Worm (Caenorhabditis elegans): Measurements from ENCODE around the gene ZK418.6.

Gene ZK418.6

ce11 chrIII:7030044-7030804 lies 48.4 kb downstream of the ZK418.6 start (continued):
- TF ChIP-seq C16A3.4 (tag; optimal IDR thresholded peaks at IDR 0.05): peak; percentile 45
- TF ChIP-seq swsn-7 (tag; optimal IDR thresholded peaks at IDR 0.05): peak; percentile 41
- no peak for TF ChIP-seq mab-9 (GFP tag; IDR thresholded peaks at IDR 0.05)
- TF ChIP-seq lin-13 (GFP tag; optimal IDR thresholded peaks at IDR 0.05): peak; percentile 2
- TF ChIP-seq fkh-4 (tag; optimal IDR thresholded peaks at IDR 0.05; ENCODE audit: borderline replicate concordance): peak; percentile 4
- TF ChIP-seq Y116A8C.19 (tag; optimal IDR thresholded peaks at IDR 0.05; ENCODE audit: borderline replicate concordance): no peak
- TF ChIP-seq nhr-71 (tag; optimal IDR thresholded peaks at IDR 0.05): peak; percentile 50
- TF ChIP-seq lin-15B (tag; optimal IDR thresholded peaks at IDR 0.05): no peak
- TF ChIP-seq rnt-1 (tag; optimal IDR thresholded peaks at IDR 0.05): peak; percentile 49
- no peak for TF ChIP-seq nhr-85 (tag)
- TF ChIP-seq hpl-2 (GFP tag; optimal IDR thresholded peaks at IDR 0.05): no peak
- no peak for TF ChIP-seq tlp-1 (tag; optimal IDR thresholded peaks at IDR 0.05)
- peak; percentile 31 for TF ChIP-seq nhr-90 (tag; optimal IDR thresholded peaks at IDR 0.05; ENCODE audit: poor library complexity)
- no peak for TF ChIP-seq nhr-12 (tag; optimal IDR thresholded peaks at IDR 0.05)
- TF ChIP-seq vab-15 (tag; optimal IDR thresholded peaks at IDR 0.05): no peak
- peak; percentile 16 for TF ChIP-seq xbp-1 (tag; optimal IDR thresholded peaks at IDR 0.05)
- TF ChIP-seq lir-3 (tag; optimal IDR thresholded peaks at IDR 0.05; ENCODE audit: poor library complexity): no peak
- peak; percentile 60 to 63 for TF ChIP-seq lsy-2 (tag; optimal IDR thresholded peaks at IDR 0.05)
- TF ChIP-seq mdl-1 (tag; optimal IDR thresholded peaks at IDR 0.05): peak in 1 of 2 experiments; percentile 25
- no peak for TF ChIP-seq unc-30 (tag; optimal IDR thresholded peaks at IDR 0.05)
- no peak for TF ChIP-seq ces-1 (GFP tag; optimal IDR thresholded peaks at IDR 0.05)
- peak; percentile 30 to 57 for TF ChIP-seq lin-35 (GFP tag; optimal IDR thresholded peaks at IDR 0.05)
- no peak for TF ChIP-seq fos-1 (tag; optimal IDR thresholded peaks at IDR 0.05)
- peak; percentile 59 for TF ChIP-seq nhr-19 (GFP tag; conservative IDR thresholded peaks at IDR 0.05)
- TF ChIP-seq unc-62 (GFP tag; optimal IDR thresholded peaks at IDR 0.05): no peak
- TF ChIP-seq alr-1 (tag; optimal IDR thresholded peaks at IDR 0.05; ENCODE audit: borderline replicate concordance): no peak
- no peak for TF ChIP-seq unc-130 (tag; optimal IDR thresholded peaks at IDR 0.05)
- TF ChIP-seq ceh-82 (tag; optimal IDR thresholded peaks at IDR 0.05): peak; percentile 3 to 21 (median 5)
- TF ChIP-seq efl-1 (optimal IDR thresholded peaks at IDR 0.05): peak; percentile 31 to 53
- peak; percentile 8 to 90 for TF ChIP-seq efl-1 (GFP tag; optimal IDR thresholded peaks at IDR 0.05 in 1 of 2)
- TF ChIP-seq nhr-237 (tag; optimal IDR thresholded peaks at IDR 0.05): no peak
- TF ChIP-seq sox-4 (tag; optimal IDR thresholded peaks at IDR 0.05): no peak

- TF ChIP-seq egl-27 (tag; optimal IDR thresholded peaks at IDR 0.05) (no peak), skn-1 (tag; optimal IDR thresholded peaks at IDR 0.05) (no peak)
Observed at ce11 chrIII:7029105-7029504, 49.5 kb downstream of the ZK418.6 start, which contains the start of gene cyk-1. cyk-1 (minus strand) TSS chrIII:7029205.
